Fruit fly (Drosophila melanogaster): ENCODE data around the gene CG32069.

- no peak for TF ChIP-seq stwl (tag; optimal IDR thresholded peaks at IDR 0.05)
- no peak for TF ChIP-seq dimm (GFP tag; IDR thresholded peaks at IDR 0.05)
- no peak for TF ChIP-seq CG30431 (GFP tag; optimal IDR thresholded peaks at IDR 0.05)
- no peak for TF ChIP-seq zfh1 (GFP tag; IDR thresholded peaks at IDR 0.05)
- no peak for TF ChIP-seq HmgD (GFP tag; optimal IDR thresholded peaks at IDR 0.05)
- no peak for TF ChIP-seq CG7556 (GFP tag; optimal IDR thresholded peaks at IDR 0.05)
- TF ChIP-seq CG3838 (GFP tag; optimal IDR thresholded peaks at IDR 0.05), result no peak
Measured at dm6 chr3L:11092610-11092961, 30.2 kb upstream of the CG32069 start.
